Worm (Caenorhabditis elegans) whole organism, midembryonic: ENCODE measurements around the gene srh-181.

ENCODE experiments used
- T22C8.4 ChIP-seq: fragments of 200-800 bp; sonication (Bioruptor generic); IDR thresholded peaks from 2 replicates; pipeline ENCODE4 v1.3.6; 2022; ENCODE audit warnings: missing genetic modification characterization, missing compliant biosample characterization
- cog-1 ChIP-seq: sonication (generic microtip); optimal IDR thresholded peaks from 2 replicates; lab custom pipeline; 2016; ENCODE audit warnings: missing genetic modification characterization, missing compliant biosample characterization
- flt-1 ChIP-seq: fragments of 200-800 bp; sonication (Bioruptor generic); IDR thresholded peaks from 2 replicates; pipeline ENCODE4 v1.3.6; 2022; ENCODE audit warnings: missing genetic modification characterization, missing compliant biosample characterization
- klf-2 ChIP-seq: fragments of 200-800 bp; sonication (Bioruptor generic); conservative IDR thresholded peaks from 2 replicates; pipeline ENCODE4 v1.3.6; 2022; ENCODE audit warnings: missing genetic modification reagents, missing genetic modification characterization, missing compliant biosample characterization
- med-1 ChIP-seq: sonication (generic microtip); optimal IDR thresholded peaks from 2 replicates; lab custom pipeline; 2017; ENCODE audit warnings: missing genetic modification characterization, mild to moderate bottlenecking, missing compliant biosample characterization, antibody characterized with exemption, missing genetic modification reagents; ENCODE audit not compliant: insufficient read depth
- ref-1 ChIP-seq: fragments of 200-800 bp; sonication (Bioruptor generic); conservative IDR thresholded peaks from 2 replicates; pipeline ENCODE4 v1.3.6; 2022; ENCODE audit warnings: missing genetic modification reagents, missing genetic modification characterization, missing compliant biosample characterization
- tab-1 ChIP-seq: fragments of 200-800 bp; sonication (Bioruptor generic); IDR thresholded peaks from 2 replicates; pipeline ENCODE4 v1.3.6; 2022; ENCODE audit warnings: missing genetic modification characterization, missing compliant biosample characterization
- ztf-23 ChIP-seq: fragments of 200-800 bp; sonication (Bioruptor generic); IDR thresholded peaks from 2 replicates; pipeline ENCODE4 v1.3.6; 2022; ENCODE audit warnings: missing genetic modification reagents, missing genetic modification characterization, missing compliant biosample characterization
- ztf-29 ChIP-seq: fragments of 200-800 bp; sonication (Bioruptor generic); IDR thresholded peaks from 2 replicates; pipeline ENCODE4 v1.3.6; 2022; ENCODE audit warnings: missing genetic modification reagents, missing genetic modification characterization, missing compliant biosample characterization

Gene srh-181

ce11 chrV:18462365-18462837 lies 11.9 kb upstream of the srh-181 start, which contains the start of gene ZK228.4:
TSS of gene ZK228.4 (plus strand) at chrV:18462787.
- TF ChIP-seq ref-1 (no peak), cog-1 (tag; lab: Kevin White, UChicago) (no peak), klf-2 (GFP tag; lab: Robert Waterston, UW) (no peak), tab-1 (GFP tag; lab: Robert Waterston, UW) (no peak), flt-1 (GFP tag; lab: Robert Waterston, UW) (no peak), ztf-29 (no peak), med-1 (no peak), T22C8.4 (GFP tag; lab: Robert Waterston, UW) (no peak), ztf-23 (GFP tag; lab: Robert Waterston, UW) (no peak)

ce11 chrV:18468097-18468496 lies 6.2 kb upstream of the srh-181 start, which contains the start of gene ZK228.13:
TSS of gene ZK228.13 (minus strand) at chrV:18468197.
- TF ChIP-seq T22C8.4 (GFP tag; lab: Robert Waterston, UW) (no peak), ztf-23 (GFP tag; lab: Robert Waterston, UW) (no peak), cog-1 (tag; lab: Kevin White, UChicago) (no peak), tab-1 (GFP tag; lab: Robert Waterston, UW) (no peak), med-1 (no peak), flt-1 (GFP tag; lab: Robert Waterston, UW) (no peak), ref-1 (no peak), klf-2 (GFP tag; lab: Robert Waterston, UW) (no peak), ztf-29 (no peak)

ce11 chrV:18473415-18473814 lies 908 bp upstream of the srh-181 start, which contains the start of gene srh-182:
TSS of gene srh-182 (minus strand) at chrV:18473515.
- TF ChIP-seq tab-1 (GFP tag; lab: Robert Waterston, UW), result no peak
- no peak for TF ChIP-seq flt-1 (GFP tag; lab: Robert Waterston, UW)
- no peak for TF ChIP-seq klf-2 (GFP tag; lab: Robert Waterston, UW)
- no peak for TF ChIP-seq ztf-23 (GFP tag; lab: Robert Waterston, UW)
- no peak for TF ChIP-seq cog-1 (tag; lab: Kevin White, UChicago)
- no peak for TF ChIP-seq T22C8.4 (GFP tag; lab: Robert Waterston, UW)
- TF ChIP-seq ztf-29, result no peak
- TF ChIP-seq med-1, result no peak

ce11 chrV:18476090-18476489 lies 1.8 kb downstream of the srh-181 start, which contains the start of gene srh-179:
TSS of gene srh-179 (plus strand) at chrV:18476390.
- TF ChIP-seq cog-1 (tag; lab: Kevin White, UChicago) (no peak), flt-1 (GFP tag; lab: Robert Waterston, UW) (no peak), ztf-29 (no peak), T22C8.4 (GFP tag; lab: Robert Waterston, UW) (no peak), klf-2 (GFP tag; lab: Robert Waterston, UW) (no peak), ztf-23 (GFP tag; lab: Robert Waterston, UW) (no peak), ref-1 (no peak), med-1 (no peak), tab-1 (GFP tag; lab: Robert Waterston, UW) (no peak)

- no peak for TF ChIP-seq klf-2 (GFP tag; lab: Robert Waterston, UW)
Measured at ce11 chrV:18480231-18480630, 5.9 kb downstream of the srh-181 start, which contains the start of gene srh-178. TSS of gene srh-178 (minus strand) at chrV:18480331.

ce11 chrV:18487158-18487557 lies 12.8 kb downstream of the srh-181 start, which contains the start of gene Y51A2D.18:
TSS of gene Y51A2D.18 (minus strand) at chrV:18487258.
- no peak for TF ChIP-seq ztf-23 (GFP tag; lab: Robert Waterston, UW)
- no peak for TF ChIP-seq ztf-29
- no peak for TF ChIP-seq klf-2 (GFP tag; lab: Robert Waterston, UW)
- no peak for TF ChIP-seq med-1
- no peak for TF ChIP-seq cog-1 (tag; lab: Kevin White, UChicago)
- no peak for TF ChIP-seq ref-1
- TF ChIP-seq tab-1 (GFP tag; lab: Robert Waterston, UW), result no peak
- no peak for TF ChIP-seq T22C8.4 (GFP tag; lab: Robert Waterston, UW)
- no peak for TF ChIP-seq flt-1 (GFP tag; lab: Robert Waterston, UW)

- peak; percentile 66 for TF ChIP-seq T22C8.4 (GFP tag; lab: Robert Waterston, UW)
- peak; percentile 8 for TF ChIP-seq cog-1 (tag; lab: Kevin White, UChicago)
- no peak for TF ChIP-seq ztf-29
- TF ChIP-seq ref-1, result no peak
- no peak for TF ChIP-seq klf-2 (GFP tag; lab: Robert Waterston, UW)
- 0 out of 2 replicates have a peak, but pooled peaks have one; percentile 60 for TF ChIP-seq ztf-23 (GFP tag; lab: Robert Waterston, UW)
- TF ChIP-seq flt-1 (GFP tag; lab: Robert Waterston, UW), result no peak
- TF ChIP-seq tab-1 (GFP tag; lab: Robert Waterston, UW), result 0 out of 2 replicates have a peak, but pooled peaks have one; percentile 4
- TF ChIP-seq med-1, result no peak
Measured at ce11 chrV:18490284-18490832, 16.0 kb downstream of the srh-181 start.

ce11 chrV:18491961-18492360 lies 17.6 kb downstream of the srh-181 start, which contains the start of gene slo-1:
TSS of gene slo-1 (plus strand) at chrV:18492261.
- no peak for TF ChIP-seq med-1
- no peak for TF ChIP-seq T22C8.4 (GFP tag; lab: Robert Waterston, UW)
- TF ChIP-seq ztf-23 (GFP tag; lab: Robert Waterston, UW), result no peak
- no peak for TF ChIP-seq tab-1 (GFP tag; lab: Robert Waterston, UW)
- TF ChIP-seq klf-2 (GFP tag; lab: Robert Waterston, UW), result no peak
- TF ChIP-seq ref-1, result no peak
- TF ChIP-seq flt-1 (GFP tag; lab: Robert Waterston, UW), result no peak
- TF ChIP-seq ztf-29, result no peak
- TF ChIP-seq cog-1 (tag; lab: Kevin White, UChicago), result no peak

ce11 chrV:18504610-18505009 lies 30.3 kb downstream of the srh-181 start:
- TF ChIP-seq ref-1 (no peak), T22C8.4 (GFP tag; lab: Robert Waterston, UW) (0 out of 2 replicates have a peak, but pooled peaks have one; percentile 30), ztf-23 (GFP tag; lab: Robert Waterston, UW) (no peak)

- TF ChIP-seq ztf-23 (GFP tag; lab: Robert Waterston, UW) (no peak), med-1 (no peak), ref-1 (no peak), ztf-29 (no peak), tab-1 (GFP tag; lab: Robert Waterston, UW) (no peak), flt-1 (GFP tag; lab: Robert Waterston, UW) (no peak), T22C8.4 (GFP tag; lab: Robert Waterston, UW) (no peak), cog-1 (tag; lab: Kevin White, UChicago) (no peak), klf-2 (GFP tag; lab: Robert Waterston, UW) (no peak)
Measured at ce11 chrV:18506772-18507171, 32.4 kb downstream of the srh-181 start.
